Fruit fly (Drosophila melanogaster): ENCODE data around the gene Ccp84Ag.

dm6 chr3R:6684145-6684544, 2.4 kb upstream of the Ccp84Ag start, which contains the start of gene Edg84A:
- no peak for TF ChIP-seq CG6791 (GFP tag; IDR thresholded peaks at IDR 0.05; ENCODE audit: partially characterized antibody)
- no peak for TF ChIP-seq Med (GFP tag)
- no peak for TF ChIP-seq D (optimal IDR thresholded peaks at IDR 0.05)
- TF ChIP-seq D (GFP tag; optimal IDR thresholded peaks at IDR 0.05), result no peak
- TF ChIP-seq sima (GFP tag; optimal IDR thresholded peaks at IDR 0.05), result no peak
- no peak for TF ChIP-seq CG3838 (GFP tag; optimal IDR thresholded peaks at IDR 0.05)
- TF ChIP-seq CG8359 (GFP tag; optimal IDR thresholded peaks at IDR 0.05; ENCODE audit: borderline replicate concordance), result no peak

All from whole organism, embryonic.